Fruit fly (Drosophila melanogaster) whole organism, embryonic: ENCODE results near the gene CG6415.
A peak's percentile ranks its signal among the peaks of the same experiment; 100 is the strongest.

Experiments
- CG10209 ChIP-seq: fragments of 200-800 bp; sonication (Bioruptor generic); optimal IDR thresholded peaks from 3 replicates; lab custom pipeline; 2017; ENCODE audit warnings: missing biosample characterization, mild to moderate bottlenecking, missing genetic modification characterization, missing genetic modification reagents
- CG10543 ChIP-seq: fragments of 200-800 bp; sonication (Bioruptor generic); optimal IDR thresholded peaks from 3 replicates; lab custom pipeline; 2017; ENCODE audit warnings: missing biosample characterization, mild to moderate bottlenecking, missing genetic modification characterization, moderate library complexity
- CG12942 ChIP-seq: fragments of 200-800 bp; sonication (Bioruptor generic); optimal IDR thresholded peaks from 3 replicates; lab custom pipeline; 2016; ENCODE audit warnings: missing biosample characterization, missing genetic modification characterization
- CG13624 ChIP-seq: fragments of 200-800 bp; sonication (Bioruptor generic); optimal IDR thresholded peaks from 2 replicates; lab custom pipeline; 2016; ENCODE audit warnings: missing biosample characterization, missing genetic modification characterization
- CG17361 ChIP-seq: fragments of 200-800 bp; sonication (Bioruptor generic); IDR thresholded peaks from 3 replicates; pipeline ENCODE4 v1.3.6; 2022; ENCODE audit warnings: missing biosample characterization, missing genetic modification characterization
- CG18262 ChIP-seq: fragments of 200-800 bp; optimal IDR thresholded peaks from 3 replicates; lab custom pipeline; 2019; ENCODE audit warnings: missing biosample characterization, mild to moderate bottlenecking, missing genetic modification characterization, moderate library complexity
- CG2202 ChIP-seq: fragments of 200-800 bp; sonication (Bioruptor generic); optimal IDR thresholded peaks from 2 replicates; lab custom pipeline; 2018; ENCODE audit warnings: missing biosample characterization, mild to moderate bottlenecking, missing genetic modification characterization
- CG2889 ChIP-seq: fragments of 200-800 bp; sonication (Bioruptor generic); IDR thresholded peaks from 3 replicates; pipeline ENCODE4 v1.3.6; 2022; ENCODE audit warnings: missing biosample characterization, missing genetic modification characterization
- CG30020 ChIP-seq: fragments of 200-800 bp; optimal IDR thresholded peaks from 2 replicates; lab custom pipeline; 2019; ENCODE audit warnings: missing biosample characterization, mild to moderate bottlenecking, missing genetic modification characterization, moderate library complexity
- CG3163 ChIP-seq: fragments of 200-800 bp; sonication (Bioruptor generic); optimal IDR thresholded peaks from 3 replicates; lab custom pipeline; 2016; ENCODE audit warnings: missing biosample characterization, missing genetic modification characterization
- CG32532 ChIP-seq: fragments of 200-800 bp; sonication (Bioruptor generic); IDR thresholded peaks from 2 replicates; pipeline ENCODE4 v1.3.6; 2022; ENCODE audit warnings: missing biosample characterization, missing genetic modification characterization
- CG33213 ChIP-seq: fragments of 200-800 bp; sonication (Bioruptor generic); optimal IDR thresholded peaks from 3 replicates; lab custom pipeline; 2016; ENCODE audit warnings: missing biosample characterization, missing genetic modification characterization
- CG34224 ChIP-seq: fragments of 200-800 bp; sonication (Bioruptor generic); IDR thresholded peaks from 3 replicates; pipeline ENCODE4 v1.3.6; 2022; ENCODE audit warnings: missing biosample characterization, missing genetic modification characterization; ENCODE audit not compliant: partially characterized antibody
- CG34376 ChIP-seq: fragments of 200-800 bp; sonication (Bioruptor generic); optimal IDR thresholded peaks from 2 replicates; lab custom pipeline; 2018; ENCODE audit warnings: missing biosample characterization, mild to moderate bottlenecking, missing genetic modification characterization
- CG43689 ChIP-seq: fragments of 200-800 bp; sonication (Bioruptor generic); IDR thresholded peaks from 2 replicates; pipeline ENCODE4 v1.3.6; 2022; ENCODE audit warnings: missing biosample characterization, missing genetic modification characterization
- CG5245 ChIP-seq: fragments of 200-800 bp; sonication (Bioruptor generic); optimal IDR thresholded peaks from 3 replicates; lab custom pipeline; 2016; ENCODE audit warnings: missing biosample characterization, missing genetic modification characterization
- CG6654 ChIP-seq: fragments of 200-800 bp; sonication (Bioruptor generic); optimal IDR thresholded peaks from 2 replicates; lab custom pipeline; 2017; ENCODE audit warnings: missing biosample characterization, mild to moderate bottlenecking, missing genetic modification characterization
- CG6854 ChIP-seq: fragments of 200-800 bp; sonication (Bioruptor generic); optimal IDR thresholded peaks from 3 replicates; lab custom pipeline; 2017; ENCODE audit warnings: missing biosample characterization, mild to moderate bottlenecking, missing genetic modification characterization
- CG8765 ChIP-seq: fragments of 200-800 bp; sonication (Bioruptor generic); IDR thresholded peaks from 2 replicates; pipeline ENCODE4 v1.3.6; 2022; ENCODE audit warnings: missing biosample characterization, missing genetic modification characterization
- CG9817 ChIP-seq: fragments of 200-800 bp; sonication (Bioruptor generic); optimal IDR thresholded peaks from 2 replicates; lab custom pipeline; 2018; ENCODE audit warnings: missing biosample characterization, mild to moderate bottlenecking, missing genetic modification characterization, moderate library complexity
- Dip2 ChIP-seq: fragments of 200-800 bp; sonication (Bioruptor generic); IDR thresholded peaks from 2 replicates; pipeline ENCODE4 v1.3.6; 2022; ENCODE audit warnings: missing biosample characterization, missing genetic modification characterization
- Fer1 ChIP-seq: fragments of 200-800 bp; sonication (Bioruptor generic); optimal IDR thresholded peaks from 2 replicates; lab custom pipeline; 2017; ENCODE audit warnings: missing biosample characterization, mild to moderate bottlenecking, missing genetic modification characterization
- HLH4C ChIP-seq: fragments of 200-800 bp; sonication (Bioruptor generic); IDR thresholded peaks from 3 replicates; pipeline ENCODE4 v1.3.6; 2022; ENCODE audit warnings: missing biosample characterization, missing genetic modification characterization; ENCODE audit not compliant: partially characterized antibody
- Jarid2 ChIP-seq: fragments of 200-800 bp; sonication (Bioruptor generic); optimal IDR thresholded peaks from 3 replicates; lab custom pipeline; 2017; ENCODE audit warnings: mild to moderate bottlenecking, missing biosample characterization, missing genetic modification reagents, missing genetic modification characterization
- MTF-1 ChIP-seq: fragments of 200-800 bp; sonication (Bioruptor generic); optimal IDR thresholded peaks from 2 replicates; lab custom pipeline; 2018; ENCODE audit warnings: missing biosample characterization, mild to moderate bottlenecking, missing genetic modification characterization, borderline replicate concordance
- NFAT ChIP-seq: fragments of 200-800 bp; sonication (Bioruptor generic); IDR thresholded peaks from 2 replicates; pipeline ENCODE4 v1.3.6; 2022; ENCODE audit warnings: missing biosample characterization, missing genetic modification characterization
- Scr ChIP-seq: fragments of 200-800 bp; sonication (Bioruptor generic); IDR thresholded peaks from 2 replicates; pipeline ENCODE4 v1.3.6; 2022; ENCODE audit warnings: missing biosample characterization, missing genetic modification characterization; ENCODE audit not compliant: partially characterized antibody
- Six4 ChIP-seq: fragments of 200-800 bp; sonication (Bioruptor generic); optimal IDR thresholded peaks from 2 replicates; lab custom pipeline; 2016; ENCODE audit warnings: missing biosample characterization, missing genetic modification characterization
- Taf1 ChIP-seq: fragments of 200-800 bp; sonication (Bioruptor generic); IDR thresholded peaks from 2 replicates; pipeline ENCODE4 v1.3.6; 2022; ENCODE audit warnings: missing biosample characterization, missing genetic modification characterization
- bab2 ChIP-seq: fragments of 200-800 bp; sonication (Bioruptor generic); optimal IDR thresholded peaks from 2 replicates; lab custom pipeline; 2016; ENCODE audit warnings: missing biosample characterization, missing genetic modification characterization
- bcd ChIP-seq: fragments of 200-800 bp; sonication (Bioruptor generic); optimal IDR thresholded peaks from 2 replicates; lab custom pipeline; 2017; ENCODE audit warnings: missing biosample characterization, mild to moderate bottlenecking, missing genetic modification characterization
- chif ChIP-seq, 2 experiments: fragments of 200-800 bp; sonication (Bioruptor generic); optimal IDR thresholded peaks; 3 replicates each; lab custom pipeline; 2016; ENCODE audit warnings: missing biosample characterization in 2 of 2, missing genetic modification characterization in 2 of 2
- crc ChIP-seq: fragments of 200-800 bp; sonication (Bioruptor generic); optimal IDR thresholded peaks from 2 replicates; lab custom pipeline; 2016; ENCODE audit warnings: missing biosample characterization, missing genetic modification characterization
- croc ChIP-seq: fragments of 200-800 bp; sonication (Bioruptor generic); conservative IDR thresholded peaks from 3 replicates; pipeline ENCODE4 v1.3.6; 2022; ENCODE audit warnings: missing biosample characterization, missing genetic modification characterization
- crp ChIP-seq, 2 experiments: fragments of 200-800 bp; sonication (Bioruptor generic); optimal IDR thresholded peaks; 2 replicates in 1 of 2; 3 replicates in 1 of 2; lab custom pipeline; 2017; ENCODE audit warnings: missing biosample characterization in 2 of 2, missing genetic modification characterization in 2 of 2, mild to moderate bottlenecking in 1 of 2, moderate library complexity in 1 of 2
- da ChIP-seq: fragments of 200-800 bp; sonication (Bioruptor generic); optimal IDR thresholded peaks from 2 replicates; lab custom pipeline; 2016; ENCODE audit warnings: missing biosample characterization, missing genetic modification characterization
- en ChIP-seq: fragments of 200-800 bp; sonication (Bioruptor generic); optimal IDR thresholded peaks from 2 replicates; lab custom pipeline; 2016; ENCODE audit warnings: missing biosample characterization, missing genetic modification characterization
- eve ChIP-seq, 2 experiments: fragments of >200 bp; optimal IDR thresholded peaks; 2 replicates each; lab custom pipeline; 2017; ENCODE audit warnings: missing biosample characterization in 2 of 2, missing genetic modification characterization in 2 of 2
- fd96Cb ChIP-seq: fragments of 200-800 bp; sonication (Bioruptor generic); optimal IDR thresholded peaks from 2 replicates; lab custom pipeline; 2018; ENCODE audit warnings: missing biosample characterization, mild to moderate bottlenecking, missing genetic modification characterization, moderate library complexity
- fu2 ChIP-seq: fragments of 200-800 bp; sonication (Bioruptor generic); optimal IDR thresholded peaks from 2 replicates; lab custom pipeline; 2016; ENCODE audit warnings: missing biosample characterization, missing genetic modification characterization
- gfzf ChIP-seq: fragments of 200-800 bp; sonication (Bioruptor generic); optimal IDR thresholded peaks from 2 replicates; lab custom pipeline; 2016; ENCODE audit warnings: missing biosample characterization, mild to moderate bottlenecking, missing genetic modification characterization, moderate library complexity
- gt ChIP-seq: fragments of 200-800 bp; sonication (Bioruptor generic); IDR thresholded peaks from 2 replicates; pipeline ENCODE4 v1.3.6; 2022; ENCODE audit warnings: missing biosample characterization, missing genetic modification characterization
- lab ChIP-seq: fragments of 200-800 bp; sonication (Bioruptor generic); optimal IDR thresholded peaks from 3 replicates; lab custom pipeline; 2017; ENCODE audit warnings: missing biosample characterization, missing genetic modification characterization, mild to moderate bottlenecking, moderate library complexity, missing genetic modification reagents
- mld ChIP-seq: fragments of 200-800 bp; sonication (Bioruptor generic); IDR thresholded peaks from 3 replicates; pipeline ENCODE4 v1.3.6; 2022; ENCODE audit warnings: missing biosample characterization, missing genetic modification characterization; ENCODE audit not compliant: partially characterized antibody
- row ChIP-seq: fragments of 200-800 bp; sonication (Bioruptor generic); IDR thresholded peaks from 3 replicates; pipeline ENCODE4 v1.3.6; 2022; ENCODE audit warnings: missing biosample characterization, missing genetic modification characterization
- stwl ChIP-seq: fragments of 200-800 bp; sonication (Bioruptor generic); optimal IDR thresholded peaks from 3 replicates; lab custom pipeline; 2018; ENCODE audit warnings: missing biosample characterization, mild to moderate bottlenecking, missing genetic modification characterization, moderate library complexity
- trh ChIP-seq: fragments of 200-800 bp; sonication (Bioruptor generic); optimal IDR thresholded peaks from 2 replicates; lab custom pipeline; 2016; ENCODE audit warnings: missing biosample characterization, missing genetic modification characterization
- unpg ChIP-seq: fragments of 200-800 bp; sonication (Bioruptor generic); optimal IDR thresholded peaks from 3 replicates; lab custom pipeline; 2018; ENCODE audit warnings: missing biosample characterization, mild to moderate bottlenecking, missing genetic modification characterization, moderate library complexity
- vfl ChIP-seq: fragments of 200-800 bp; sonication (Bioruptor generic); optimal IDR thresholded peaks from 2 replicates; lab custom pipeline; 2016; ENCODE audit warnings: missing biosample characterization, missing genetic modification characterization
- vvl ChIP-seq: fragments of 200-800 bp; sonication (Bioruptor generic); IDR thresholded peaks from 2 replicates; pipeline ENCODE4 v1.3.6; 2022; ENCODE audit warnings: missing biosample characterization, missing genetic modification characterization

The CG6415 gene

dm6 chr2L:10703281-10703680, at the start of gene CG6415 (continued):
- TF ChIP-seq CG10543 (GFP tag; lab: Kevin White, UChicago): peak; percentile 51
- TF ChIP-seq lab (GFP tag; lab: Kevin White, UChicago): peak; percentile 85
- no peak for TF ChIP-seq vfl (GFP tag; lab: Kevin White, UChicago)
- TF ChIP-seq Dip2 (GFP tag; lab: Robert Waterston, UW): no peak
- TF ChIP-seq CG17361 (GFP tag; lab: Robert Waterston, UW): peak; percentile 77
- peak; percentile 36 to 75 for TF ChIP-seq chif (GFP tag; optimal IDR thresholded peaks at IDR 0.05; lab: Kevin White, UChicago)
- TF ChIP-seq CG6854 (GFP tag; lab: Kevin White, UChicago): peak; percentile 47
- TF ChIP-seq CG12942 (GFP tag; lab: Kevin White, UChicago): peak; percentile 6
- TF ChIP-seq NFAT (GFP tag; lab: Robert Waterston, UW): peak; percentile 39; the same call in 1 of the 2 replicates
- peak; percentile 23 for TF ChIP-seq Jarid2
- peak; percentile 36 for TF ChIP-seq CG2202 (tag; lab: Kevin White, UChicago)
- no peak for TF ChIP-seq da (GFP tag; lab: Kevin White, UChicago)
- peak; percentile 53 for TF ChIP-seq CG5245 (GFP tag; lab: Kevin White, UChicago)
- no peak for TF ChIP-seq HLH4C (GFP tag; lab: Robert Waterston, UW)
- TF ChIP-seq CG6654: peak; percentile 31
- TF ChIP-seq mld: no peak
- no peak for TF ChIP-seq eve (GFP tag; optimal IDR thresholded peaks at IDR 0.05; lab: Kevin White, UChicago)
- peak; percentile 81 for TF ChIP-seq unpg (GFP tag; lab: Kevin White, UChicago)
- TF ChIP-seq MTF-1 (GFP tag; lab: Kevin White, UChicago): peak; percentile 50
- peak; percentile 44 for TF ChIP-seq CG33213 (GFP tag; lab: Kevin White, UChicago)
- TF ChIP-seq CG10209 (GFP tag; lab: Kevin White, UChicago): peak; percentile 66
- peak; percentile 85 for TF ChIP-seq row (GFP tag; lab: Robert Waterston, UW)
- TF ChIP-seq CG32532 (GFP tag; lab: Robert Waterston, UW): peak; percentile 68; the same call in 1 of the 2 replicates
- peak in 1 of 2 experiments; percentile 10 for TF ChIP-seq crp (GFP tag; optimal IDR thresholded peaks at IDR 0.05; lab: Kevin White, UChicago)
- TF ChIP-seq Fer1 (GFP tag; lab: Kevin White, UChicago): no peak
- peak; percentile 37 for TF ChIP-seq en (GFP tag; lab: Kevin White, UChicago)
- TF ChIP-seq fd96Cb: peak; percentile 75
- TF ChIP-seq CG9817 (tag; lab: Kevin White, UChicago): peak; percentile 76
- TF ChIP-seq crc: peak; percentile 52
- no peak for TF ChIP-seq Scr
- TF ChIP-seq CG3163: peak; percentile 42
- TF ChIP-seq CG2889: peak; percentile 50; the same call in 1 of the 3 replicates
- TF ChIP-seq Taf1 (GFP tag; lab: Robert Waterston, UW): peak; percentile 17; the same call in 1 of the 2 replicates
- TF ChIP-seq croc (GFP tag; lab: Robert Waterston, UW): peak; percentile 64
- TF ChIP-seq Six4 (GFP tag; lab: Kevin White, UChicago): peak; percentile 40
- TF ChIP-seq gt (GFP tag; lab: Robert Waterston, UW): no peak
- peak; percentile 78 for TF ChIP-seq bcd (GFP tag; lab: Kevin White, UChicago)
- TF ChIP-seq trh (GFP tag; lab: Kevin White, UChicago): no peak
- peak; percentile 61 for TF ChIP-seq fu2 (GFP tag; lab: Kevin White, UChicago)
- TF ChIP-seq vvl (GFP tag; lab: Robert Waterston, UW): peak; percentile 86
- TF ChIP-seq stwl (tag; lab: Kevin White, UChicago): no peak
- no peak for TF ChIP-seq CG34224 (GFP tag; lab: Robert Waterston, UW)
- TF ChIP-seq CG8765 (GFP tag; lab: Robert Waterston, UW): peak; percentile 41; the same call in 1 of the 2 replicates
- TF ChIP-seq CG43689 (GFP tag; lab: Robert Waterston, UW): no peak
- TF ChIP-seq CG30020 (tag; lab: Kevin White, UChicago): no peak
- peak; percentile 70 for TF ChIP-seq CG13624
- TF ChIP-seq bab2 (GFP tag; lab: Kevin White, UChicago): peak; percentile 73
- TF ChIP-seq CG18262 (tag; lab: Kevin White, UChicago): peak; percentile 81
- TF ChIP-seq gfzf (GFP tag; lab: Kevin White, UChicago): no peak
- peak; percentile 87 for TF ChIP-seq CG34376 (GFP tag; lab: Kevin White, UChicago)
